Worm (Caenorhabditis elegans) whole organism, young adult: ENCODE results near the gene R148.8.

Source experiments
- F57C9.4 ChIP-seq: sonication (generic microtip); optimal IDR thresholded peaks from 2 replicates; lab custom pipeline; 2017; ENCODE audit warnings: mild to moderate bottlenecking, missing genetic modification characterization, missing compliant biosample characterization
- attf-3 ChIP-seq: fragments of 200-800 bp; sonication (Bioruptor generic); conservative IDR thresholded peaks from 2 replicates; pipeline ENCODE4 v1.3.6; 2022; ENCODE audit warnings: missing genetic modification reagents, missing genetic modification characterization, missing compliant biosample characterization
- efl-1 ChIP-seq: fragments of 150-350 bp; optimal IDR thresholded peaks from 2 replicates; lab custom pipeline; 2014; ENCODE audit warnings: missing biosample characterization, missing genetic modification reagents, missing genetic modification characterization
- lin-40 ChIP-seq: sonication (generic microtip); optimal IDR thresholded peaks from 2 replicates; lab custom pipeline; 2016; ENCODE audit warnings: missing genetic modification characterization, mild to moderate bottlenecking, missing compliant biosample characterization, missing genotype, missing genetic modification reagents
- nfya-2 ChIP-seq: fragments of 200-800 bp; sonication (Bioruptor generic); IDR thresholded peaks from 2 replicates; pipeline ENCODE4 v1.3.6; 2022; ENCODE audit warnings: missing genetic modification reagents, missing genetic modification characterization, missing compliant biosample characterization
- sea-2 ChIP-seq: fragments of 200-800 bp; sonication (Bioruptor generic); IDR thresholded peaks from 2 replicates; pipeline ENCODE4 v1.3.6; 2022; ENCODE audit warnings: missing genetic modification characterization, missing compliant biosample characterization

DNA sequence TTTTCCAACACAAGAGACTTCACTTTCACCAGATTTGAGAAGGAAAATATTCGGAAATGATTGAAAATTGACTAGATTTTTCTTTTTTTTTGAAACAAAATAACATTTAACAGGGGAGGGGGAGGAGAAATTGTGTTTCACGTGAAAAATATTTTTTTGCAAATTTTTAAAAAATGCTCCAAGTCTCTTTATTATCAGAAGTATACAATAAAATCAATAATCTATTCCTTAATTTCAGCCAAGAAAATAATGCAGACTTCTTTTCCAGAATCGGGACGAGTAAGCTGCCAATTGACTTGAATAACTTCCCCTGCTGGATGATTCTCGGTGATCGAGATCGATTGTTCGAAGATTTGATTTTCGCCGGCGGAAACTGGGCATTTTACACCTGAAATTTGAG lies 7.0 kb downstream of the R148.8 start, which contains the start of gene R148.7:
- no peak for TF ChIP-seq efl-1 (GFP tag; lab: Kevin White, UChicago)
- no peak for TF ChIP-seq nfya-2 (GFP tag; lab: Robert Waterston, UW)
- no peak for TF ChIP-seq attf-3 (GFP tag; lab: Robert Waterston, UW)
- TF ChIP-seq F57C9.4 (tag; lab: Kevin White, UChicago): no peak
- no peak for TF ChIP-seq lin-40 (tag; lab: Kevin White, UChicago)
- TF ChIP-seq sea-2 (GFP tag; lab: Robert Waterston, UW): no peak
